Worm (Caenorhabditis elegans) whole organism, late embryonic: Measurements from ENCODE around the gene plk-1.

Experiments used
- F13H6.1 ChIP-seq: sonication (generic microtip); optimal IDR thresholded peaks from 2 replicates; lab custom pipeline; 2016; ENCODE audit warnings: missing genetic modification characterization, missing compliant biosample characterization
- K02D7.2 ChIP-seq: sonication (generic microtip); optimal IDR thresholded peaks from 2 replicates; lab custom pipeline; 2017; ENCODE audit warnings: mild to moderate bottlenecking, missing genetic modification characterization, missing compliant biosample characterization
- ama-1 ChIP-seq: fragments of 150-350 bp; optimal IDR thresholded peaks from 2 replicates; lab custom pipeline; 2014
- ceh-22 ChIP-seq: sonication (generic microtip); optimal IDR thresholded peaks from 2 replicates; lab custom pipeline; 2017; ENCODE audit warnings: missing biosample characterization, missing genetic modification characterization
- ceh-34 ChIP-seq: sonication (generic microtip); optimal IDR thresholded peaks from 2 replicates; lab custom pipeline; 2016; ENCODE audit warnings: mild to moderate bottlenecking, missing genetic modification characterization, missing compliant biosample characterization
- ets-4 ChIP-seq: sonication (generic microtip); optimal IDR thresholded peaks from 2 replicates; lab custom pipeline; 2016; ENCODE audit warnings: missing genetic modification characterization, missing compliant biosample characterization
- hlh-30 ChIP-seq: sonication (generic microtip); optimal IDR thresholded peaks from 2 replicates; lab custom pipeline; 2017; ENCODE audit warnings: antibody characterized with exemption, missing genetic modification characterization, missing compliant biosample characterization; ENCODE audit not compliant: insufficient read depth
- hlh-8 ChIP-seq: sonication (generic microtip); optimal IDR thresholded peaks from 2 replicates; lab custom pipeline; 2016; ENCODE audit warnings: missing genotype, missing genetic modification characterization, missing compliant biosample characterization
- nfya-1 ChIP-seq: sonication (generic microtip); optimal IDR thresholded peaks from 2 replicates; lab custom pipeline; 2017; ENCODE audit warnings: missing genetic modification characterization, mild to moderate bottlenecking, missing compliant biosample characterization, antibody characterized with exemption, moderate library complexity
- nhr-11 ChIP-seq: fragments of 150-350 bp; optimal IDR thresholded peaks from 2 replicates; lab custom pipeline; 2014; ENCODE audit warnings: missing biosample characterization, missing genetic modification characterization
- pros-1 ChIP-seq: fragments of 150-350 bp; optimal IDR thresholded peaks from 2 replicates; lab custom pipeline; 2014; ENCODE audit warnings: missing biosample characterization, missing genetic modification reagents, missing genetic modification characterization

ce11 chrIII:8091408-8091807 lies 9.7 kb upstream of the plk-1 start, which contains the start of gene idi-1:
- TF ChIP-seq nfya-1 (tag; lab: Kevin White, UChicago) (no peak), nhr-11 (tag; lab: Kevin White, UChicago) (no peak), ama-1 (lab: Kevin White, UChicago) (no peak), ceh-34 (tag; lab: Kevin White, UChicago) (no peak), hlh-8 (no peak), hlh-30 (tag; lab: Kevin White, UChicago) (no peak), ets-4 (tag; lab: Kevin White, UChicago) (no peak), pros-1 (tag; lab: Kevin White, UChicago) (no peak), K02D7.2 (tag; lab: Kevin White, UChicago) (no peak), F13H6.1 (no peak), ceh-22 (no peak)
